Worm (Caenorhabditis elegans): Measurements from ENCODE around the gene spp-6.

Gene spp-6

DNA sequence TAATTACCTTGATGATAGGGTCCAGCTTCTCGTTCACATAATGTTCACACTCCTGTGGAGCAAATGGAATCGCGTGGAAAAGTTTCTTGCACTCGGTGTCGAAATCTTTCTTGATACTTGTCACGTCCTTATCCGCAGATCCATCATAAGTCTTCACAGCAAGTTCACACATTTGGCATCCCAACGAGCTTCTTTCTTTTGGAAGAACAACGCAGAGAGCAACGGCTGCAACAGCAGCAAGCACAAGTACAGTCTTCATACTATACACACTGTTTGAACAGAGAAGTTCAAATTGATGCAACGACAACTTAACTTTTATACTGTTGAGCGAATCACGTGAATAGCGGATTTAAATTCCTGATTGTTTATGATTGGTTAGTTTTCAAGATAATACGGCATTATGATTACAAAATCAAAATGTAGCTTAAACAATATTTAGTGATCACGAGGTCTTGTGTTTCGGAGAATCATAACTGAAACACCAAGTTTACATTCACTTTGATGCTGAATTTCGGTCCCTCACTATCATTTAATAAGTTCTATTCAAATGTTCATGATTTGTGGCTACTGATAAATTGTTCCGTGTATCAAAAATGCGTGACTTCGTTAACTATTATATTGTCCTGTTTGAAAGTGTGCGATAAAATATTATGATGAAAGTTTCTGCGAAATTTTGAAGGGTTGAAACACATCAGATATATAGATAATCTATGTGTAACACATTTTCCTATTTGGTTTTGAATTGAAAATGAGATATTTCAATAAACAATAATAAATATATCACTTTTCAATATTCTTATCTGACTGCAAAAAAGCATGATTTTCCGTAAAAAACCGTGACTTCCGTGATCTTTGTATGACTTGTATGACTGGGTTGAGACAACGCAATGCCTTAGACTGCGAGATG lies at the start of gene spp-6, which contains the start of gene spp-2:
TSS of gene spp-6 (plus strand) at position 857 of the 907 bp plus-strand sequence.
TSS of gene spp-2 (minus strand) at position 334 of the 907 bp plus-strand sequence.
- TF ChIP-seq elt-4 (tag; optimal IDR thresholded peaks at IDR 0.05) (no peak), tbx-2 (tag; optimal IDR thresholded peaks at IDR 0.05) (no peak), nfya-1 (tag; optimal IDR thresholded peaks at IDR 0.05) (no peak), ahr-1 (tag; optimal IDR thresholded peaks at IDR 0.05) (no peak)

DNA sequence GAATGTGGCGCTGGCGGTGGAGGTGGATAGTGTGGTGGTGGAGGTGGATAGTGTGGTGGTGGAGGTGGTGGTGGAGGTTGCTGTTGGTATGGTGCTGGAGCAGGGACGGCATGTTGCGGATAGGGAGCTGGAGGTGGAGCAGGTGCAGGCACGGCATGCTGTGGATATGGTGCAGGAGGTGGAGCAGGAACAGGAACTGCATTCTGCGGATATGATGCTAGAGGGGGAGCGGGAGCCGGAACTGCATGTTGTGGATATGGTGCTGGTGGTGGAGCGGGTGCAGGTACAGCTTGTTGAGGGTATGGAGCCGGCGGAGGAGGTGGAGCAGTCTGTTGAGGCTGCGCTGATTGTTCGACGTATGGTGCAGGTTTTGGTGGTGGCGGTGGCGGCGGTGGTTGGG lies 48.2 kb upstream of the spp-6 start:
- TF ChIP-seq che-1 (tag; optimal IDR thresholded peaks at IDR 0.05) (no peak), fkh-10 (GFP tag; optimal IDR thresholded peaks at IDR 0.05) (no peak), pat-9 (tag; optimal IDR thresholded peaks at IDR 0.05) (no peak), odd-2 (tag; optimal IDR thresholded peaks at IDR 0.05) (no peak), sdc-2 (tag; optimal IDR thresholded peaks at IDR 0.05) (no peak), ceh-24 (tag; optimal IDR thresholded peaks at IDR 0.05) (no peak), ama-1 (optimal IDR thresholded peaks at IDR 0.05) (no peak), pqm-1 (tag; optimal IDR thresholded peaks at IDR 0.05) (no peak), ceh-45 (GFP tag; IDR thresholded peaks at IDR 0.05) (no peak), pha-2 (tag; optimal IDR thresholded peaks at IDR 0.05) (no peak), syd-9 (tag; optimal IDR thresholded peaks at IDR 0.05) (no peak), ceh-9 (tag; optimal IDR thresholded peaks at IDR 0.05) (no peak)

DNA sequence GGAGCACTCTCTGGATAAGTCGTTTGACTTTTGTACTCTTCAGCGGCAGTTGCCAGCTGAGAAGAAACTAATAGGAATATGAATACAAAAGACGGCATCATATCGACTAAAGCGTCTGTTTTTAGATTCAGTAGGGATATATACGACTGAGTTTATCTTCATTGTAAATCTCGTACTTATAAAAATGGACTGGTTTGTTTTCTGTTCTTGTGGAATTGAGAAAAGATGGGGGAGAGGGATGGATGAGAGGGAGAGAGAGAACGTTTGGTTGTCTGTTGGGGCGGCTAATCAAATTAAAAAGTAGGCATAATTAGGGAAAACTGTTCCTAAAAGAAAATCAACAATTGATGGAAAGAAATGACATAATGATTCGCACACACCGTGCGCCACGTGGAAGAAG lies 47.8 kb upstream of the spp-6 start, which contains the start of gene grd-7:
TSS of gene grd-7 (minus strand) at position 101 of the 400 bp plus-strand sequence.
- TF ChIP-seq hlh-6 (tag; optimal IDR thresholded peaks at IDR 0.05): no peak
- no peak for TF ChIP-seq tbx-2 (tag; optimal IDR thresholded peaks at IDR 0.05)

DNA sequence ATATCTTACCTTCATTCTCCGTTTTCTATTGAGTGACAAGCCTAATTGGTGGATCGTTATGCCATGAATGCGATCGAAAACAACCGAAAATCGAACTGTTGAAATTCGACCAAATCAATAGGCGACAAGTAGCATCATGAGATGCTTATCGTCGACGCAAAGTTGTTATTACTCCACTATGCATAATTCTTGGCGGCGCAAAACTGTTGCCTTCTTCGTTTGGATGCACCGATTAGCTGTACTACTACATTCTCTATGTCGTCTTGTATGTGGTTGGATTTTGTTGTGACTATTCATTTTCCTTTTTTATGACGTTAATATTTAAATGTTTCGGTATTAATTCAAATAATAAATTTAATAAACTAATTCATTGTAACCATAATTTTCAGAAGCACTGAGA lies 45.2 kb upstream of the spp-6 start, which contains the start of gene F46H5.11:
TSS of gene F46H5.11 (minus strand) at position 101 of the 400 bp plus-strand sequence.
- no peak for TF ChIP-seq ceh-48 (tag; optimal IDR thresholded peaks at IDR 0.05)
- TF ChIP-seq pha-4 (tag; optimal IDR thresholded peaks at IDR 0.05): no peak

DNA sequence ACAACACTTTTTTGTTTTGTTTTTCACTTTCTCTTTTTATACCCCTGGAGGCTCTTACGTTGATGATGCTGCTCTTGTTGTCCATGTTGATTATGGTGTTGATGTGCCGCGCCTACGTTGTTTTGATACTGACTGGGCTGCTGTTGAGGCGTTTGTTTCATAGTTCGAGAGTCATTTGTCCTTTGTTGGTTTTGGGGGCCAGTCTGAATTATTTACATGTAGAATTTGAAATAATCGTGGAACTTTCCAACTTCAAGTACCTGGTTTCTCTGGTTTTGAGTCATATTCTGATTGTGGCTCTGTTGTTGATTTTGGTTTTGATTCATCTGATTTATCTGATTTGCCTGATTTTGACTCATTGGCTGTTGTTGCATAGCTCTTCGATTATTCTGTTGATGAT lies 39.0 kb upstream of the spp-6 start:
- TF ChIP-seq pat-9 (tag; optimal IDR thresholded peaks at IDR 0.05): no peak
- no peak for TF ChIP-seq ceh-2 (tag; optimal IDR thresholded peaks at IDR 0.05)
- TF ChIP-seq gmeb-2 (tag; optimal IDR thresholded peaks at IDR 0.05): no peak
- TF ChIP-seq pag-3 (tag; optimal IDR thresholded peaks at IDR 0.05; ENCODE audit: borderline replicate concordance): no peak
- TF ChIP-seq F13H6.1 (tag; optimal IDR thresholded peaks at IDR 0.05): no peak
- TF ChIP-seq rnt-1 (tag; optimal IDR thresholded peaks at IDR 0.05): no peak
- no peak for TF ChIP-seq tbx-7 (tag; optimal IDR thresholded peaks at IDR 0.05)
- no peak for TF ChIP-seq che-1 (tag; optimal IDR thresholded peaks at IDR 0.05)
- no peak for TF ChIP-seq unc-3 (GFP tag; conservative IDR thresholded peaks at IDR 0.05)
- no peak for TF ChIP-seq unc-3 (tag; optimal IDR thresholded peaks at IDR 0.05)
- TF ChIP-seq ceh-24 (tag; optimal IDR thresholded peaks at IDR 0.05): no peak
- no peak for TF ChIP-seq T23F11.4 (GFP tag; optimal IDR thresholded peaks at IDR 0.05)
- no peak for TF ChIP-seq npax-4 (tag; optimal IDR thresholded peaks at IDR 0.05)

DNA sequence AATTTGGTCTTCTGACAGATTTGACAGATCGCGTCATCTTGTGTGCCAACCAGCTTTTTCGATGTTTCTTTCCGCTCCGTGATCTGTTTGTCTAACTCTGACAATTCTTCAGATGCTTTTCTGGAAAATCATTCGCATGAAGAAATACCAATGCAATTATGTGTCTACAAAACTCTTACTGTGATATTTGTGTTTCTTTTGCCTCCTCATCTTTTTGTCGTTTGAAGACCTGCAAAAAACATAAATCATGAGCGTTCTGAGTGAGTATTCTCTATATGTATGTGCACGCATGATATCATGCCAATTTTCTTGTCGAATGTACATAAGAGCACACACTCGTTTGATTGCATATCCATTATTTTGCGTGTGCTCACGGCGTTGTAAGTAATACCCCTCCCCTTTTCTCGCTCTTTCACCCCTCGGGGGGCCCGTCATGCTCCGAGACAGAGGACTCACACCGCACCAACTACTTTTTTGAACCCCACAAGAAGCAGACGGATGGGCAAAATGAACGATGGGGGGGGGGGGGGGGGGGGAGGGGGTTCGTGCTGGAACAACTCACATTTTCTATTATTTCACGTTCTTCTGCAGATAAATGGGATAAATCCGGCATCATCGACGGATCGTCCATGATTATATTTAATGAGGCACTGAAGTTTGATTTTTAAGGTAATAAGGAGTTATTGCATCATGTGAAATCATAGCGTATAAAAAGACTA lies 37.3 kb upstream of the spp-6 start, which contains the start of gene unc-10:
TSS of gene unc-10 (minus strand) at position 652 of the 719 bp plus-strand sequence.
- no peak for TF ChIP-seq fax-1 (tag; optimal IDR thresholded peaks at IDR 0.05)
- TF ChIP-seq ets-4 (tag; optimal IDR thresholded peaks at IDR 0.05): no peak
- no peak for TF ChIP-seq hlh-30 (tag; optimal IDR thresholded peaks at IDR 0.05; ENCODE audit: insufficient read depth)

Data from whole organism, late embryonic.